Worm (Caenorhabditis elegans) whole organism, mixed stage, embryonic: Measurements from ENCODE around the gene fbxa-194.

Source experiments
- bed-3 ChIP-seq: fragments of 200-800 bp; sonication (Bioruptor generic); optimal IDR thresholded peaks from 3 replicates; lab custom pipeline; 2018; ENCODE audit warnings: mild to moderate bottlenecking, missing genetic modification characterization, moderate library complexity, missing compliant biosample characterization
- cnd-1 ChIP-seq: fragments of 200-800 bp; sonication (Bioruptor generic); optimal IDR thresholded peaks from 2 replicates; lab custom pipeline; 2018; ENCODE audit warnings: mild to moderate bottlenecking, missing genetic modification characterization, missing compliant biosample characterization
- hlh-1 ChIP-seq: fragments of 150-350 bp; optimal IDR thresholded peaks from 2 replicates; lab custom pipeline; 2014; ENCODE audit warnings: missing biosample characterization, missing genetic modification reagents, missing genetic modification characterization
- lin-32 ChIP-seq: fragments of 200-800 bp; sonication (Bioruptor generic); optimal IDR thresholded peaks from 2 replicates; lab custom pipeline; 2018; ENCODE audit warnings: mild to moderate bottlenecking, missing genetic modification characterization, missing compliant biosample characterization
- lsy-2 ChIP-seq: fragments of 150-350 bp; optimal IDR thresholded peaks from 2 replicates; lab custom pipeline; 2014; ENCODE audit warnings: missing biosample characterization, missing genetic modification characterization
- nhr-12 ChIP-seq: fragments of 150-350 bp; optimal IDR thresholded peaks from 2 replicates; lab custom pipeline; 2014; ENCODE audit warnings: missing biosample characterization, missing genetic modification characterization
- nhr-237 ChIP-seq: fragments of 150-350 bp; optimal IDR thresholded peaks from 2 replicates; lab custom pipeline; 2014; ENCODE audit warnings: missing biosample characterization, missing genetic modification characterization
- nhr-28 ChIP-seq: fragments of 150-350 bp; optimal IDR thresholded peaks from 2 replicates; lab custom pipeline; 2014; ENCODE audit warnings: missing biosample characterization, missing genetic modification characterization
- pha-4 ChIP-seq: fragments of 150-350 bp; optimal IDR thresholded peaks from 2 replicates; lab custom pipeline; 2018; ENCODE audit warnings: missing biosample characterization, missing genetic modification reagents, missing genetic modification characterization
- snpc-4 ChIP-seq: fragments of 150-350 bp; optimal IDR thresholded peaks from 2 replicates; lab custom pipeline; 2014; ENCODE audit warnings: missing biosample characterization, missing genetic modification characterization
- sptf-1 ChIP-seq: sonication (generic microtip); optimal IDR thresholded peaks from 2 replicates; lab custom pipeline; 2017; ENCODE audit warnings: mild to moderate bottlenecking, missing genetic modification characterization, moderate library complexity, missing compliant biosample characterization
- unc-39 ChIP-seq: fragments of 150-350 bp; optimal IDR thresholded peaks from 2 replicates; lab custom pipeline; 2014; ENCODE audit warnings: missing biosample characterization, missing genetic modification characterization
- unc-62 ChIP-seq: fragments of 150-350 bp; optimal IDR thresholded peaks from 2 replicates; lab custom pipeline; 2014; ENCODE audit warnings: missing biosample characterization, missing genetic modification reagents, missing genetic modification characterization
- ztf-11 ChIP-seq: fragments of 150-350 bp; optimal IDR thresholded peaks from 2 replicates; lab custom pipeline; 2014; ENCODE audit warnings: missing biosample characterization, missing genetic modification characterization

- TF ChIP-seq ztf-11 (tag; lab: Kevin White, UChicago): no peak
- no peak for TF ChIP-seq snpc-4 (tag; lab: Kevin White, UChicago)
- no peak for TF ChIP-seq sptf-1
- TF ChIP-seq unc-39 (tag; lab: Kevin White, UChicago): no peak
- TF ChIP-seq cnd-1 (tag; lab: Kevin White, UChicago): no peak
- no peak for TF ChIP-seq hlh-1 (tag; lab: Kevin White, UChicago)
- no peak for TF ChIP-seq unc-62 (GFP tag; lab: Kevin White, UChicago)
- TF ChIP-seq nhr-237 (tag; lab: Kevin White, UChicago): no peak
- TF ChIP-seq nhr-28 (tag; lab: Kevin White, UChicago): no peak
- no peak for TF ChIP-seq nhr-12 (tag; lab: Kevin White, UChicago)
- no peak for TF ChIP-seq pha-4 (tag; lab: Kevin White, UChicago)
- no peak for TF ChIP-seq lin-32 (GFP tag; lab: Kevin White, UChicago)
- no peak for TF ChIP-seq lsy-2 (tag; lab: Kevin White, UChicago)
- no peak for TF ChIP-seq bed-3
Measured at ce11 chrV:19751124-19751523, 27.4 kb downstream of the fbxa-194 start, which contains the start of gene clec-49.
